Worm (Caenorhabditis elegans): Measurements from ENCODE around the gene chil-24.

ce11 chrII:3123206-3123605 is 5.8 kb upstream of the chil-24 start, which contains the start of gene srh-71:
- TF ChIP-seq ama-1 (optimal IDR thresholded peaks at IDR 0.05) (no peak), aly-1 (tag; optimal IDR thresholded peaks at IDR 0.05) (no peak), F13C5.2 (tag; optimal IDR thresholded peaks at IDR 0.05) (no peak), tbx-37 (GFP tag; conservative IDR thresholded peaks at IDR 0.05) (no peak), B0310.2 (tag; optimal IDR thresholded peaks at IDR 0.05) (no peak)
